Worm (Caenorhabditis elegans) whole organism, late embryonic: ENCODE results near the gene lir-1.
A peak's percentile ranks its signal among the peaks of the same experiment; 100 is the strongest.

Experiments
- C38D4.7 ChIP-seq: fragments of 200-800 bp; sonication (Bioruptor generic); optimal IDR thresholded peaks from 2 replicates; lab custom pipeline; 2018; ENCODE audit warnings: mild to moderate bottlenecking, missing genetic modification characterization, moderate library complexity, missing compliant biosample characterization
- K09A11.1 ChIP-seq: sonication (generic microtip); optimal IDR thresholded peaks from 2 replicates; lab custom pipeline; 2017; ENCODE audit warnings: antibody characterized with exemption, mild to moderate bottlenecking, missing genetic modification characterization, missing compliant biosample characterization; ENCODE audit not compliant: insufficient read depth
- T23F11.4 ChIP-seq: fragments of 200-800 bp; sonication (Bioruptor generic); optimal IDR thresholded peaks from 2 replicates; lab custom pipeline; 2018; ENCODE audit warnings: mild to moderate bottlenecking, missing genetic modification characterization, missing compliant biosample characterization
- Y22D7AL.16 ChIP-seq: sonication (generic microtip); optimal IDR thresholded peaks from 2 replicates; lab custom pipeline; 2016; ENCODE audit warnings: missing genetic modification characterization, missing compliant biosample characterization
- ama-1 ChIP-seq: fragments of 150-350 bp; optimal IDR thresholded peaks from 2 replicates; lab custom pipeline; 2014
- ceh-14 ChIP-seq: sonication (generic microtip); optimal IDR thresholded peaks from 2 replicates; lab custom pipeline; 2016; ENCODE audit warnings: missing genotype, missing genetic modification characterization, missing compliant biosample characterization
- ceh-2 ChIP-seq: sonication (generic microtip); optimal IDR thresholded peaks from 2 replicates; lab custom pipeline; 2016; ENCODE audit warnings: missing genotype, missing genetic modification characterization, missing compliant biosample characterization
- ceh-22 ChIP-seq: sonication (generic microtip); optimal IDR thresholded peaks from 2 replicates; lab custom pipeline; 2017; ENCODE audit warnings: missing biosample characterization, missing genetic modification characterization
- ceh-24 ChIP-seq: sonication (generic microtip); optimal IDR thresholded peaks from 2 replicates; lab custom pipeline; 2016; ENCODE audit warnings: mild to moderate bottlenecking, missing genetic modification characterization, missing compliant biosample characterization
- ceh-30 ChIP-seq: fragments of 150-350 bp; optimal IDR thresholded peaks from 2 replicates; lab custom pipeline; 2014; ENCODE audit warnings: missing biosample characterization, missing genetic modification characterization
- ceh-34 ChIP-seq: sonication (generic microtip); optimal IDR thresholded peaks from 2 replicates; lab custom pipeline; 2016; ENCODE audit warnings: mild to moderate bottlenecking, missing genetic modification characterization, missing compliant biosample characterization
- ceh-45 ChIP-seq: fragments of 200-800 bp; sonication (Bioruptor generic); IDR thresholded peaks from 2 replicates; pipeline ENCODE4 v1.3.6; 2022; ENCODE audit warnings: missing genetic modification reagents, missing genetic modification characterization, missing compliant biosample characterization
- dmd-4 ChIP-seq: sonication (generic microtip); optimal IDR thresholded peaks from 2 replicates; lab custom pipeline; 2016; ENCODE audit warnings: borderline replicate concordance, missing genetic modification characterization, missing compliant biosample characterization
- dve-1 ChIP-seq: sonication (generic microtip); optimal IDR thresholded peaks from 2 replicates; lab custom pipeline; 2017; ENCODE audit warnings: antibody characterized with exemption, mild to moderate bottlenecking, missing genetic modification characterization, missing compliant biosample characterization
- elt-4 ChIP-seq: sonication (generic microtip); optimal IDR thresholded peaks from 2 replicates; lab custom pipeline; 2016; ENCODE audit warnings: missing genetic modification characterization, missing compliant biosample characterization
- eyg-1 ChIP-seq: sonication (generic microtip); optimal IDR thresholded peaks from 2 replicates; lab custom pipeline; 2016; ENCODE audit warnings: missing genotype, missing genetic modification characterization, missing compliant biosample characterization
- hlh-13 ChIP-seq: fragments of 200-800 bp; sonication (Bioruptor generic); optimal IDR thresholded peaks from 2 replicates; lab custom pipeline; 2018; ENCODE audit warnings: mild to moderate bottlenecking, missing genetic modification characterization, missing compliant biosample characterization
- hlh-15 ChIP-seq: sonication (generic microtip); optimal IDR thresholded peaks from 2 replicates; lab custom pipeline; 2016; ENCODE audit warnings: missing genetic modification characterization, missing compliant biosample characterization
- hlh-6 ChIP-seq: sonication (generic microtip); optimal IDR thresholded peaks from 2 replicates; lab custom pipeline; 2016; ENCODE audit warnings: missing genotype, missing genetic modification characterization, missing compliant biosample characterization
- hlh-8 ChIP-seq: sonication (generic microtip); optimal IDR thresholded peaks from 2 replicates; lab custom pipeline; 2016; ENCODE audit warnings: missing genotype, missing genetic modification characterization, missing compliant biosample characterization
- lim-6 ChIP-seq: sonication (generic microtip); optimal IDR thresholded peaks from 2 replicates; lab custom pipeline; 2016; ENCODE audit warnings: missing genetic modification characterization, missing compliant biosample characterization
- mec-3 ChIP-seq: sonication (generic microtip); optimal IDR thresholded peaks from 2 replicates; lab custom pipeline; 2016; ENCODE audit warnings: borderline replicate concordance, missing genetic modification characterization, missing compliant biosample characterization
- nfya-1 ChIP-seq: sonication (generic microtip); optimal IDR thresholded peaks from 2 replicates; lab custom pipeline; 2017; ENCODE audit warnings: missing genetic modification characterization, mild to moderate bottlenecking, missing compliant biosample characterization, antibody characterized with exemption, moderate library complexity
- nhr-11 ChIP-seq: fragments of 150-350 bp; optimal IDR thresholded peaks from 2 replicates; lab custom pipeline; 2014; ENCODE audit warnings: missing biosample characterization, missing genetic modification characterization
- nhr-232 ChIP-seq: sonication (generic microtip); optimal IDR thresholded peaks from 2 replicates; lab custom pipeline; 2016; ENCODE audit warnings: missing genetic modification characterization, missing compliant biosample characterization
- pag-3 ChIP-seq: sonication (generic microtip); optimal IDR thresholded peaks from 2 replicates; lab custom pipeline; 2016; ENCODE audit warnings: missing compliant biosample characterization, missing genetic modification characterization, borderline replicate concordance
- pha-2 ChIP-seq: sonication (generic microtip); optimal IDR thresholded peaks from 2 replicates; lab custom pipeline; 2017; ENCODE audit warnings: mild to moderate bottlenecking, missing genetic modification characterization, missing compliant biosample characterization
- rnt-1 ChIP-seq: sonication (generic microtip); optimal IDR thresholded peaks from 2 replicates; lab custom pipeline; 2016; ENCODE audit warnings: missing genetic modification characterization, missing compliant biosample characterization
- sdc-2 ChIP-seq: sonication (generic microtip); optimal IDR thresholded peaks from 2 replicates; lab custom pipeline; 2016; ENCODE audit warnings: missing genotype, missing genetic modification characterization, missing compliant biosample characterization
- sox-4 ChIP-seq: sonication (generic microtip); optimal IDR thresholded peaks from 2 replicates; lab custom pipeline; 2017; ENCODE audit warnings: mild to moderate bottlenecking, missing genetic modification characterization, inconsistent platforms, missing compliant biosample characterization
- tbx-2 ChIP-seq: sonication (generic microtip); optimal IDR thresholded peaks from 2 replicates; lab custom pipeline; 2016; ENCODE audit warnings: missing genetic modification characterization, missing compliant biosample characterization
- ttx-3 ChIP-seq: sonication (generic microtip); optimal IDR thresholded peaks from 2 replicates; lab custom pipeline; 2016; ENCODE audit warnings: missing genetic modification reagents, missing genetic modification characterization, missing compliant biosample characterization
- unc-42 ChIP-seq: sonication (generic microtip); optimal IDR thresholded peaks from 2 replicates; lab custom pipeline; 2016; ENCODE audit warnings: missing genotype, missing genetic modification characterization, missing compliant biosample characterization
- unc-55 ChIP-seq: sonication (generic microtip); optimal IDR thresholded peaks from 2 replicates; lab custom pipeline; 2017; ENCODE audit warnings: missing biosample characterization, missing genetic modification reagents, missing genetic modification characterization
- ztf-16 ChIP-seq: sonication (generic microtip); optimal IDR thresholded peaks from 2 replicates; lab custom pipeline; 2017; ENCODE audit warnings: missing genetic modification characterization, missing compliant biosample characterization

Gene lir-1

DNA sequence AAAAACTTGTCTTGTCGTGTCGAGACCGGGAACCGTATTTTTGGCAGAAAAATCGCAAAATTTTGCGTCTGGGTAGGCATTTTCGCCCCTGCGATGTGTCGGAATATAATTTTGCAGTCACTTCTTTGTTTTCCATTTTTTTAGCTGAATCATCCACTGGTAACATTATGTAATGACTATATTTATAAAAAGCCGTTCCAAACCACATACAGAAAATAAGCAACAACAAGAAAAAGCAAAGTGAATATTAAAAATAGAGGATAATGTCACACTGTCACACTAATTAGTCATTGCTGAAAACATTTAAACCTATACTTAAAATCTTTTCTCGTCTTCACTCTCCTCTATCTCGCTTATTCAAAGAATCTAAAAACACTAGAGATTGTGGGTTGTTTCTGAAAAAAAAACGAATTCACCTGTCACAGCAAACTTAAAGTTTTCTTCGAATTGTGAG is 37.5 kb downstream of the lir-1 start, which contains the start of gene sre-1:
TSS of gene sre-1 (plus strand) at position 404 of the 454 bp plus-strand sequence.
- TF ChIP-seq K09A11.1 (tag; lab: Kevin White, UChicago), result no peak
- no peak for TF ChIP-seq ceh-24 (tag; lab: Kevin White, UChicago)
- no peak for TF ChIP-seq dve-1 (tag; lab: Kevin White, UChicago)
- no peak for TF ChIP-seq T23F11.4 (GFP tag; lab: Kevin White, UChicago)
- TF ChIP-seq dmd-4, result no peak
- TF ChIP-seq ceh-22 (tag; lab: Kevin White, UChicago), result no peak
- no peak for TF ChIP-seq ama-1 (lab: Kevin White, UChicago)
- TF ChIP-seq ttx-3 (tag; lab: Kevin White, UChicago), result no peak
- TF ChIP-seq hlh-8 (tag; lab: Kevin White, UChicago), result no peak
- TF ChIP-seq lim-6 (tag; lab: Kevin White, UChicago), result no peak
- no peak for TF ChIP-seq sdc-2
- TF ChIP-seq tbx-2, result no peak
- no peak for TF ChIP-seq ztf-16 (tag; lab: Kevin White, UChicago)
- no peak for TF ChIP-seq Y22D7AL.16 (tag; lab: Kevin White, UChicago)
- TF ChIP-seq pha-2 (tag; lab: Kevin White, UChicago), result no peak

ce11 chrII:7714614-7715186 is 42.9 kb downstream of the lir-1 start:
- TF ChIP-seq hlh-13, result no peak
- no peak for TF ChIP-seq ceh-2
- TF ChIP-seq mec-3 (tag; lab: Kevin White, UChicago), result no peak
- no peak for TF ChIP-seq C38D4.7 (GFP tag; lab: Kevin White, UChicago)
- TF ChIP-seq ttx-3 (tag; lab: Kevin White, UChicago), result no peak
- TF ChIP-seq unc-42 (tag; lab: Kevin White, UChicago), result peak; percentile 81
- TF ChIP-seq eyg-1 (tag; lab: Kevin White, UChicago), result no peak

DNA sequence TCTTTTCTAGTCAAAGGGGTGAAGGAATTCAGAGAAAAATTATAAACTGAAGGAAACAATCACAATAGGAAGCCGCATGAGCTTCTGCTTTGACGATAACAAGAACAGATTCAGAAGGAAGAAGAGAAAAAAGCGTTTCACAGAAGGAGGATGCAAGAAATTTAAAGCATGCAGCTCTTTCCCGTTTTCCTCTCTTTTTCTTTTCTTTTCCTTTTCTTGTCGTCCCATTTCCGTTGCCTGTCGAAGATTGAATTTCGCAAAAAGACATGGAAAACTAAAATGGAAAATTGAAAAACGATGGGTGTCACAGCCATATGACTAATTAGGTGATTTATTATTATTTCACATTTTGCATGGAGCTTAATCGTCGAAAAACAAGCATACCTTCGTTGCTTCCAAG is 44.3 kb downstream of the lir-1 start:
- TF ChIP-seq unc-42 (tag; lab: Kevin White, UChicago), result peak; percentile 81
- TF ChIP-seq pag-3 (tag; lab: Kevin White, UChicago), result no peak
- no peak for TF ChIP-seq sox-4 (tag; lab: Kevin White, UChicago)

- no peak for TF ChIP-seq hlh-6 (tag; lab: Kevin White, UChicago)
- no peak for TF ChIP-seq hlh-15 (tag; lab: Kevin White, UChicago)
- TF ChIP-seq rnt-1 (tag; lab: Kevin White, UChicago), result no peak
- no peak for TF ChIP-seq nhr-11 (tag; lab: Kevin White, UChicago)
- TF ChIP-seq elt-4 (tag; lab: Kevin White, UChicago), result no peak
- TF ChIP-seq nhr-232 (tag; lab: Kevin White, UChicago), result no peak
- no peak for TF ChIP-seq ceh-45
- TF ChIP-seq ceh-34, result no peak
- no peak for TF ChIP-seq pag-3 (tag; lab: Kevin White, UChicago)
- no peak for TF ChIP-seq nfya-1
- TF ChIP-seq ceh-30 (tag; lab: Kevin White, UChicago), result no peak
- TF ChIP-seq hlh-13, result no peak
- TF ChIP-seq ama-1 (lab: Kevin White, UChicago), result no peak
- no peak for TF ChIP-seq ceh-14 (tag; lab: Kevin White, UChicago)
These were observed 46.7 kb downstream of the lir-1 start, which contains the start of gene cpna-5 for ce11 chrII:7718491-7718890. Gene cpna-5 (minus strand): TSS chrII:7718591.

DNA sequence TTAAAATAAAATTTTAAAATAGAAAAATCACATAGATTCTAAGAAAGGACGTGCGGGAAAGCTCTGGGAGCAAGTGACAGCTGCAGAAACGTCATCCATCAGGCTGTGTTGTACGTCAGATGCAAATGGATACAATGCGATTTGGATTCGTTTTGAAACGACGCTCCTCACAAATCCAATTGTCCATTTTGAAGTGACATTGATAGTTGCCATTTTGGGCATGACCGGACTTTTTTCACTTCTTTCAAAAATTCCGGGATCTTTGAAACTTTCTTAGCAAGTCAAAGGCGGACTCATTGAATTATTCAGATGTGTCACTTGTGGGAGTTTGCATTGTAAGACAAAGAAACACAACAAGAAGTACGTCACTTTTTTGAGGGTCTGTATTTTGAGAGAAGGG is 47.2 kb downstream of the lir-1 start:
- TF ChIP-seq unc-55 (GFP tag; lab: Kevin White, UChicago) (peak; percentile 18), hlh-8 (tag; lab: Kevin White, UChicago) (no peak), unc-42 (tag; lab: Kevin White, UChicago) (peak; percentile 73)
